Worm (Caenorhabditis elegans): ENCODE results near the gene fipr-29.

The fipr-29 gene

DNA sequence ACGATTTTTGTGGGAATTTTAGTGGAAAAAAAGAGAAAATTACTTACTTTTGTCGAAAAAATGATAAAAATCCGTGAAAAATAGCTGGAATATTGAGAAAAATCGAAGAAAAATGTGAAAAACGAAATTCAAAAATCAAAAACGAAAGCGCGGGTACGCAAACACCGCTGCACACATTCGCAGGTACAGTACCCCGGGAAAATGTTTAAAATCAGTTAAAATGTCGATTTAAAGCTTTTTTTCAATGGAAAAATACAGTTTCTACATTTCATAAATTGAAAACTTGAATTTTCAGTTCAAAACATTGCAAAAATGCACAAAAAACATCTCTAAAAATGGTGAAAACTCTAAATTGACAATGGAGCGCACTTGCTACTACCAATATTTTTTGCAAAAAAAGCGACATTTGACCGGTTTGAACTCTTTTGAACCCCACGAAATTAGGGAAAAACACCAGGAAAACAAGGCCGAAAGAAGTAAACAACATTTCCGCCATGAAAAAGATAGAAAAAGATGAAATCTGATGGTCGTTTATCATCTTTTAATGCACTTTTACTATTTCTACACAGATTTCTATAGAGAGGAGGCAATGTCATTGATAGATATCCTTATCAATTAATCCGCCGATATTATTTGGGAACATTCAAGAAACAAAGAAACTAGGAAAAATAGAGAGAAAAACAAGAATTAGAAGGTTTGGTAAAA lies 19.3 kb downstream of the fipr-29 start, which contains the start of gene daf-2:
Gene daf-2, minus strand, starts transcription at position 112 of the 705 bp plus-strand sequence.
- TF ChIP-seq gmeb-1 (tag; optimal IDR thresholded peaks at IDR 0.05) = no peak
- peak; percentile 23 for TF ChIP-seq nhr-21 (tag; optimal IDR thresholded peaks at IDR 0.05)
- no peak for TF ChIP-seq aly-2 (tag; optimal IDR thresholded peaks at IDR 0.05)

DNA sequence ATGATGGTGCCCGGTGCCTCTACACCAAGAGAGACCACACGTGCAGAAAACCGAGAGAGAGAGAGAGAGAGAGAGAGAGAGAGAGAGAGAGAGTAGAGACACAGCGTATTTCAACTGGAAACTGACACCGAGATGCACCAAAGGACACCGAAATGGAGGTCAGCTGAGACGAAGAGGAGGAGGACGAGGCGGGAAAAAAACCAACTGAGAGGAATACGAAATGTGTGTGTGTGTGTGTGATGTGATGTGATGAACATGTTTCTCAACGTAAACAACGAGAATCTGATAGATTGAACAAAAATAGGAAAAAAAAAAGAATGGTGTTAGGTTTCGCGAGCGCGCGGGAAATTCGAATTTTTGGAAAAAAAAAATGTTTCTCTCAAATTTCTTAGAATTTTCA lies 22.8 kb downstream of the fipr-29 start:
- peak; percentile 63 for TF ChIP-seq sma-9 (GFP tag; optimal IDR thresholded peaks at IDR 0.05)
- TF ChIP-seq sma-9 (tag; optimal IDR thresholded peaks at IDR 0.05) = no peak
- TF ChIP-seq peb-1 (tag; optimal IDR thresholded peaks at IDR 0.05) = no peak
- peak; percentile 94 for TF ChIP-seq nhr-129 (tag; optimal IDR thresholded peaks at IDR 0.05)
- peak; percentile 47 for TF ChIP-seq unc-55 (GFP tag; optimal IDR thresholded peaks at IDR 0.05)
- peak; percentile 20 for TF ChIP-seq mab-5 (tag; optimal IDR thresholded peaks at IDR 0.05)
- no peak for TF ChIP-seq mbf-1 (tag; optimal IDR thresholded peaks at IDR 0.05)
- peak; percentile 13 for TF ChIP-seq egl-27 (tag; optimal IDR thresholded peaks at IDR 0.05)
- no peak for TF ChIP-seq blmp-1 (tag; optimal IDR thresholded peaks at IDR 0.05; ENCODE audit: insufficient read depth)
- peak; percentile 56 for TF ChIP-seq gmeb-1 (tag; optimal IDR thresholded peaks at IDR 0.05)
- TF ChIP-seq Y55F3AM.14 (GFP tag; optimal IDR thresholded peaks at IDR 0.05) = peak; percentile 54
- TF ChIP-seq ztf-11 (tag; optimal IDR thresholded peaks at IDR 0.05) = no peak
- TF ChIP-seq lin-13 (GFP tag; optimal IDR thresholded peaks at IDR 0.05) = peak; percentile 5
- TF ChIP-seq nhr-6 (tag; optimal IDR thresholded peaks at IDR 0.05) = no peak
- peak in 1 of 2 experiments; percentile 72 for TF ChIP-seq lsy-2 (tag; optimal IDR thresholded peaks at IDR 0.05)
- TF ChIP-seq C34F6.9 (tag; optimal IDR thresholded peaks at IDR 0.05) = peak; percentile 75
- TF ChIP-seq unc-62 (GFP tag; optimal IDR thresholded peaks at IDR 0.05) = no peak
- peak; percentile 43 for TF ChIP-seq nhr-25 (tag; optimal IDR thresholded peaks at IDR 0.05)
- peak; percentile 69 for TF ChIP-seq F13H6.1 (tag; optimal IDR thresholded peaks at IDR 0.05)
- no peak for TF ChIP-seq nhr-21 (tag; optimal IDR thresholded peaks at IDR 0.05)
- TF ChIP-seq fos-1 (tag; optimal IDR thresholded peaks at IDR 0.05) = peak; percentile 29
- peak; percentile 62 for TF ChIP-seq crh-2 (tag; optimal IDR thresholded peaks at IDR 0.05)
- TF ChIP-seq nhr-11 (tag; optimal IDR thresholded peaks at IDR 0.05) = no peak
- TF ChIP-seq nhr-237 (tag; optimal IDR thresholded peaks at IDR 0.05) = no peak
- TF ChIP-seq sem-4 (tag; optimal IDR thresholded peaks at IDR 0.05) = peak; percentile 65
- TF ChIP-seq lin-11 (tag; optimal IDR thresholded peaks at IDR 0.05) = no peak
- peak; percentile 22 to 81 for TF ChIP-seq mdl-1 (tag; optimal IDR thresholded peaks at IDR 0.05)
- TF ChIP-seq ztf-4 (tag; optimal IDR thresholded peaks at IDR 0.05) = peak; percentile 33
- TF ChIP-seq sma-3 (GFP tag; optimal IDR thresholded peaks at IDR 0.05) = no peak
- no peak for TF ChIP-seq alr-1 (tag; optimal IDR thresholded peaks at IDR 0.05)

DNA sequence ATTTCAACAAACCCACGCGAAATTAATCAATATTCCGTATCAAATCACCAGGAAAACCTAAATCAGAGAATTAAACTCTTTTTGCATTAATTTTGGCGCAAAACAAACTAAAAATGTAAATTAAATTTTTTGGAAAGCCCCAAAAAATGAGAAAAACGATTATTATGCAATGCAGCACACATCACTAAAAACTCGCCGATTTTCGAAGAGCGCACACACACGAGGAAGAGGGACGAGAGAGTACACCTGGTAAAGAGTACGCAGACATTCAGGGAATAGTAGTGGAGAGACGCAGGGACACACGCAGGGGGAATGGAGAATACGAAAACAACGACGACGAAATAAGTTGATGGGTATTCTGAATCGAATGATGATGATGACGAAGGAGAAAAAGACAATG lies 24.2 kb downstream of the fipr-29 start:
- no peak for TF ChIP-seq ceh-82 (tag; optimal IDR thresholded peaks at IDR 0.05)
- no peak for TF ChIP-seq lin-39 (tag; optimal IDR thresholded peaks at IDR 0.05)
- no peak for TF ChIP-seq unc-62 (GFP tag; optimal IDR thresholded peaks at IDR 0.05)
- peak; percentile 81 for TF ChIP-seq C34F6.9 (tag; optimal IDR thresholded peaks at IDR 0.05)
- TF ChIP-seq lin-13 (GFP tag; optimal IDR thresholded peaks at IDR 0.05) = peak; percentile 15
- no peak for TF ChIP-seq ama-1 (optimal IDR thresholded peaks at IDR 0.05)
- peak; percentile 85 for TF ChIP-seq nhr-129 (tag; optimal IDR thresholded peaks at IDR 0.05)
- no peak for TF ChIP-seq unc-39 (tag; optimal IDR thresholded peaks at IDR 0.05)
- no peak for TF ChIP-seq nhr-23 (tag; optimal IDR thresholded peaks at IDR 0.05)
- TF ChIP-seq peb-1 (tag; optimal IDR thresholded peaks at IDR 0.05) = no peak
- TF ChIP-seq crh-2 (tag; optimal IDR thresholded peaks at IDR 0.05) = peak; percentile 63
- TF ChIP-seq nhr-25 (tag; optimal IDR thresholded peaks at IDR 0.05) = peak; percentile 60
- no peak for TF ChIP-seq ZK546.5 (tag; optimal IDR thresholded peaks at IDR 0.05)
- no peak for TF ChIP-seq sem-4 (tag; optimal IDR thresholded peaks at IDR 0.05)
- no peak for TF ChIP-seq alr-1 (tag; optimal IDR thresholded peaks at IDR 0.05)
- peak; percentile 56 for TF ChIP-seq F13H6.1 (tag; optimal IDR thresholded peaks at IDR 0.05)
- no peak for TF ChIP-seq sma-3 (GFP tag; optimal IDR thresholded peaks at IDR 0.05)
- TF ChIP-seq nhr-77 (tag; optimal IDR thresholded peaks at IDR 0.05) = no peak
- TF ChIP-seq nhr-12 (tag; optimal IDR thresholded peaks at IDR 0.05) = no peak
- TF ChIP-seq mab-5 (tag; optimal IDR thresholded peaks at IDR 0.05) = no peak
- no peak for TF ChIP-seq ceh-16 (tag; optimal IDR thresholded peaks at IDR 0.05)
- peak; percentile 32 for TF ChIP-seq egl-27 (tag; optimal IDR thresholded peaks at IDR 0.05)
- peak; percentile 81 to 86 for TF ChIP-seq mdl-1 (tag; optimal IDR thresholded peaks at IDR 0.05)
- TF ChIP-seq fos-1 (tag; optimal IDR thresholded peaks at IDR 0.05) = peak; percentile 39
- peak; percentile 27 for TF ChIP-seq nhr-6 (tag; optimal IDR thresholded peaks at IDR 0.05)
- TF ChIP-seq nhr-11 (tag; optimal IDR thresholded peaks at IDR 0.05) = no peak
- TF ChIP-seq elt-1 (tag; optimal IDR thresholded peaks at IDR 0.05) = no peak
- peak; percentile 87 for TF ChIP-seq unc-55 (GFP tag; optimal IDR thresholded peaks at IDR 0.05)
- TF ChIP-seq sma-9 (GFP tag; optimal IDR thresholded peaks at IDR 0.05) = peak; percentile 76
- TF ChIP-seq sma-9 (tag; optimal IDR thresholded peaks at IDR 0.05) = no peak
- no peak for TF ChIP-seq dmd-4 (tag; optimal IDR thresholded peaks at IDR 0.05)
- no peak for TF ChIP-seq mbf-1 (tag; optimal IDR thresholded peaks at IDR 0.05)
- TF ChIP-seq elt-3 (tag; optimal IDR thresholded peaks at IDR 0.05) = no peak
- no peak for TF ChIP-seq lin-11 (tag; optimal IDR thresholded peaks at IDR 0.05)
- peak; percentile 3 for TF ChIP-seq zag-1 (tag; optimal IDR thresholded peaks at IDR 0.05)
- peak; percentile 35 to 75 for TF ChIP-seq lsy-2 (tag; optimal IDR thresholded peaks at IDR 0.05)
- TF ChIP-seq gmeb-1 (tag; optimal IDR thresholded peaks at IDR 0.05) = peak; percentile 34

All from whole organism, L2 larva.